Fruit fly (Drosophila melanogaster): ENCODE data around the gene CG11843.

CG11843 gene

dm6 chr3R:29082511-29083296 is 28.6 kb downstream of the CG11843 start:
- TF ChIP-seq Myc (optimal IDR thresholded peaks at IDR 0.05) (no peak), Sin3A (optimal IDR thresholded peaks at IDR 0.05) (no peak), psq (optimal IDR thresholded peaks at IDR 0.05) (no peak), ttk (optimal IDR thresholded peaks at IDR 0.05) (no peak), insv (optimal IDR thresholded peaks at IDR 0.05) (no peak)

- TF ChIP-seq Sin3A (optimal IDR thresholded peaks at IDR 0.05), result no peak
- TF ChIP-seq insv (optimal IDR thresholded peaks at IDR 0.05), result no peak
- no peak for TF ChIP-seq psq (optimal IDR thresholded peaks at IDR 0.05)
- TF ChIP-seq ttk (optimal IDR thresholded peaks at IDR 0.05), result no peak
- TF ChIP-seq Myc (optimal IDR thresholded peaks at IDR 0.05), result no peak
- TF ChIP-seq h (optimal IDR thresholded peaks at IDR 0.05), result no peak
These were observed 29.6 kb downstream of the CG11843 start for dm6 chr3R:29083459-29084457.

dm6 chr3R:29086896-29087295 is 32.7 kb downstream of the CG11843 start:
- TF ChIP-seq h (optimal IDR thresholded peaks at IDR 0.05) (no peak), Sin3A (optimal IDR thresholded peaks at IDR 0.05) (no peak), ttk (optimal IDR thresholded peaks at IDR 0.05) (no peak), psq (optimal IDR thresholded peaks at IDR 0.05) (no peak), Myc (optimal IDR thresholded peaks at IDR 0.05) (no peak), insv (optimal IDR thresholded peaks at IDR 0.05) (no peak)

dm6 chr3R:29087302-29087782 is 33.2 kb downstream of the CG11843 start:
- TF ChIP-seq Sin3A (optimal IDR thresholded peaks at IDR 0.05) (no peak), Myc (optimal IDR thresholded peaks at IDR 0.05) (no peak), h (optimal IDR thresholded peaks at IDR 0.05) (no peak), ttk (optimal IDR thresholded peaks at IDR 0.05) (no peak), psq (optimal IDR thresholded peaks at IDR 0.05) (no peak), insv (optimal IDR thresholded peaks at IDR 0.05) (no peak)

- TF ChIP-seq insv (optimal IDR thresholded peaks at IDR 0.05), result no peak
- no peak for TF ChIP-seq ttk (optimal IDR thresholded peaks at IDR 0.05)
- TF ChIP-seq Myc (optimal IDR thresholded peaks at IDR 0.05), result no peak
- no peak for TF ChIP-seq psq (optimal IDR thresholded peaks at IDR 0.05)
- no peak for TF ChIP-seq h (optimal IDR thresholded peaks at IDR 0.05)
- TF ChIP-seq Sin3A (optimal IDR thresholded peaks at IDR 0.05), result no peak
These were observed 33.9 kb downstream of the CG11843 start for dm6 chr3R:29087926-29088487.

- TF ChIP-seq insv (optimal IDR thresholded peaks at IDR 0.05), result no peak
- no peak for TF ChIP-seq psq (optimal IDR thresholded peaks at IDR 0.05)
- TF ChIP-seq Sin3A (optimal IDR thresholded peaks at IDR 0.05), result no peak
- TF ChIP-seq h (optimal IDR thresholded peaks at IDR 0.05), result no peak
- TF ChIP-seq ttk (optimal IDR thresholded peaks at IDR 0.05), result no peak
- TF ChIP-seq Myc (optimal IDR thresholded peaks at IDR 0.05), result no peak
These were observed 35.0 kb downstream of the CG11843 start for dm6 chr3R:29088938-29089661.

- TF ChIP-seq Sin3A (optimal IDR thresholded peaks at IDR 0.05) (no peak), insv (optimal IDR thresholded peaks at IDR 0.05) (no peak), psq (optimal IDR thresholded peaks at IDR 0.05) (no peak), ttk (optimal IDR thresholded peaks at IDR 0.05) (no peak), h (optimal IDR thresholded peaks at IDR 0.05) (no peak), Myc (optimal IDR thresholded peaks at IDR 0.05) (no peak)
These were observed 35.5 kb downstream of the CG11843 start for dm6 chr3R:29089662-29090007.

- no peak for TF ChIP-seq h (optimal IDR thresholded peaks at IDR 0.05)
- no peak for TF ChIP-seq Myc (optimal IDR thresholded peaks at IDR 0.05)
- TF ChIP-seq Sin3A (optimal IDR thresholded peaks at IDR 0.05), result no peak
- no peak for TF ChIP-seq insv (optimal IDR thresholded peaks at IDR 0.05)
- no peak for TF ChIP-seq ttk (optimal IDR thresholded peaks at IDR 0.05)
- TF ChIP-seq psq (optimal IDR thresholded peaks at IDR 0.05), result no peak
These were observed 37.5 kb downstream of the CG11843 start for dm6 chr3R:29091609-29092008.

dm6 chr3R:29094152-29094551 is 40.0 kb downstream of the CG11843 start:
- TF ChIP-seq Sin3A (optimal IDR thresholded peaks at IDR 0.05) (no peak), h (optimal IDR thresholded peaks at IDR 0.05) (no peak)

- TF ChIP-seq insv (optimal IDR thresholded peaks at IDR 0.05) (no peak), Myc (optimal IDR thresholded peaks at IDR 0.05) (no peak), Sin3A (optimal IDR thresholded peaks at IDR 0.05) (no peak), ttk (optimal IDR thresholded peaks at IDR 0.05) (no peak), h (optimal IDR thresholded peaks at IDR 0.05) (no peak), psq (optimal IDR thresholded peaks at IDR 0.05) (no peak)
These were observed 41.4 kb downstream of the CG11843 start for dm6 chr3R:29095525-29095924.

- TF ChIP-seq h (optimal IDR thresholded peaks at IDR 0.05) (no peak), Sin3A (optimal IDR thresholded peaks at IDR 0.05) (no peak), Myc (optimal IDR thresholded peaks at IDR 0.05) (no peak), psq (optimal IDR thresholded peaks at IDR 0.05) (no peak), insv (optimal IDR thresholded peaks at IDR 0.05) (no peak), ttk (optimal IDR thresholded peaks at IDR 0.05) (no peak)
These were observed 41.9 kb downstream of the CG11843 start for dm6 chr3R:29096009-29096443.

Measured in Kc167 (cell line).